Worm (Caenorhabditis elegans) whole organism, late embryonic: ENCODE results near the gene F13H8.3.

ENCODE experiments used
- C38D4.7 ChIP-seq: fragments of 200-800 bp; sonication (Bioruptor generic); optimal IDR thresholded peaks from 2 replicates; lab custom pipeline; 2018; ENCODE audit warnings: mild to moderate bottlenecking, missing genetic modification characterization, moderate library complexity, missing compliant biosample characterization
- K02D7.2 ChIP-seq: sonication (generic microtip); optimal IDR thresholded peaks from 2 replicates; lab custom pipeline; 2017; ENCODE audit warnings: mild to moderate bottlenecking, missing genetic modification characterization, missing compliant biosample characterization
- K09A11.1 ChIP-seq: sonication (generic microtip); optimal IDR thresholded peaks from 2 replicates; lab custom pipeline; 2017; ENCODE audit warnings: antibody characterized with exemption, mild to moderate bottlenecking, missing genetic modification characterization, missing compliant biosample characterization; ENCODE audit not compliant: insufficient read depth
- ceh-14 ChIP-seq: sonication (generic microtip); optimal IDR thresholded peaks from 2 replicates; lab custom pipeline; 2016; ENCODE audit warnings: missing genotype, missing genetic modification characterization, missing compliant biosample characterization
- ceh-19 ChIP-seq: fragments of 200-800 bp; sonication (Bioruptor generic); optimal IDR thresholded peaks from 2 replicates; lab custom pipeline; 2018; ENCODE audit warnings: mild to moderate bottlenecking, missing genetic modification characterization, missing compliant biosample characterization
- ceh-2 ChIP-seq: sonication (generic microtip); optimal IDR thresholded peaks from 2 replicates; lab custom pipeline; 2016; ENCODE audit warnings: missing genotype, missing genetic modification characterization, missing compliant biosample characterization
- ceh-22 ChIP-seq: sonication (generic microtip); optimal IDR thresholded peaks from 2 replicates; lab custom pipeline; 2017; ENCODE audit warnings: missing biosample characterization, missing genetic modification characterization
- ceh-30 ChIP-seq: fragments of 150-350 bp; optimal IDR thresholded peaks from 2 replicates; lab custom pipeline; 2014; ENCODE audit warnings: missing biosample characterization, missing genetic modification characterization
- ceh-34 ChIP-seq: sonication (generic microtip); optimal IDR thresholded peaks from 2 replicates; lab custom pipeline; 2016; ENCODE audit warnings: mild to moderate bottlenecking, missing genetic modification characterization, missing compliant biosample characterization
- ceh-9 ChIP-seq: sonication (generic microtip); optimal IDR thresholded peaks from 2 replicates; lab custom pipeline; 2016; ENCODE audit warnings: mild to moderate bottlenecking, missing genetic modification characterization, inconsistent platforms, missing compliant biosample characterization
- dmd-4 ChIP-seq: sonication (generic microtip); optimal IDR thresholded peaks from 2 replicates; lab custom pipeline; 2016; ENCODE audit warnings: borderline replicate concordance, missing genetic modification characterization, missing compliant biosample characterization
- dve-1 ChIP-seq: sonication (generic microtip); optimal IDR thresholded peaks from 2 replicates; lab custom pipeline; 2017; ENCODE audit warnings: antibody characterized with exemption, mild to moderate bottlenecking, missing genetic modification characterization, missing compliant biosample characterization
- elt-2 ChIP-seq: sonication (generic microtip); optimal IDR thresholded peaks from 2 replicates; lab custom pipeline; 2016; ENCODE audit warnings: missing genetic modification reagents, missing genetic modification characterization, missing compliant biosample characterization
- eyg-1 ChIP-seq: sonication (generic microtip); optimal IDR thresholded peaks from 2 replicates; lab custom pipeline; 2016; ENCODE audit warnings: missing genotype, missing genetic modification characterization, missing compliant biosample characterization
- fkh-6 ChIP-seq: sonication (generic microtip); optimal IDR thresholded peaks from 2 replicates; lab custom pipeline; 2016; ENCODE audit warnings: missing genetic modification characterization, missing compliant biosample characterization
- gmeb-2 ChIP-seq: sonication (generic microtip); optimal IDR thresholded peaks from 2 replicates; lab custom pipeline; 2016; ENCODE audit warnings: missing genetic modification characterization, inconsistent platforms, missing compliant biosample characterization
- hlh-15 ChIP-seq: sonication (generic microtip); optimal IDR thresholded peaks from 2 replicates; lab custom pipeline; 2016; ENCODE audit warnings: missing genetic modification characterization, missing compliant biosample characterization
- hlh-30 ChIP-seq: sonication (generic microtip); optimal IDR thresholded peaks from 2 replicates; lab custom pipeline; 2017; ENCODE audit warnings: antibody characterized with exemption, missing genetic modification characterization, missing compliant biosample characterization; ENCODE audit not compliant: insufficient read depth
- lim-6 ChIP-seq: sonication (generic microtip); optimal IDR thresholded peaks from 2 replicates; lab custom pipeline; 2016; ENCODE audit warnings: missing genetic modification characterization, missing compliant biosample characterization
- lin-11 ChIP-seq: fragments of 200-800 bp; sonication (Bioruptor generic); optimal IDR thresholded peaks from 2 replicates; lab custom pipeline; 2018; ENCODE audit warnings: mild to moderate bottlenecking, missing genetic modification characterization, missing compliant biosample characterization
- madf-2 ChIP-seq: sonication (generic microtip); optimal IDR thresholded peaks from 2 replicates; lab custom pipeline; 2017; ENCODE audit warnings: missing genetic modification characterization, missing compliant biosample characterization
- nhr-11 ChIP-seq: fragments of 150-350 bp; optimal IDR thresholded peaks from 2 replicates; lab custom pipeline; 2014; ENCODE audit warnings: missing biosample characterization, missing genetic modification characterization
- nhr-232 ChIP-seq: sonication (generic microtip); optimal IDR thresholded peaks from 2 replicates; lab custom pipeline; 2016; ENCODE audit warnings: missing genetic modification characterization, missing compliant biosample characterization
- pag-3 ChIP-seq: sonication (generic microtip); optimal IDR thresholded peaks from 2 replicates; lab custom pipeline; 2016; ENCODE audit warnings: missing compliant biosample characterization, missing genetic modification characterization, borderline replicate concordance
- pha-4 ChIP-seq: fragments of 150-350 bp; optimal IDR thresholded peaks from 2 replicates; lab custom pipeline; 2018; ENCODE audit warnings: missing biosample characterization, missing genetic modification reagents, missing genetic modification characterization
- pqm-1 ChIP-seq: sonication (generic microtip); optimal IDR thresholded peaks from 2 replicates; lab custom pipeline; 2016; ENCODE audit warnings: missing genetic modification characterization, missing compliant biosample characterization
- pros-1 ChIP-seq: fragments of 150-350 bp; optimal IDR thresholded peaks from 2 replicates; lab custom pipeline; 2014; ENCODE audit warnings: missing biosample characterization, missing genetic modification reagents, missing genetic modification characterization
- sox-4 ChIP-seq: sonication (generic microtip); optimal IDR thresholded peaks from 2 replicates; lab custom pipeline; 2017; ENCODE audit warnings: mild to moderate bottlenecking, missing genetic modification characterization, inconsistent platforms, missing compliant biosample characterization
- syd-9 ChIP-seq: sonication (generic microtip); optimal IDR thresholded peaks from 2 replicates; lab custom pipeline; 2016; ENCODE audit warnings: mild to moderate bottlenecking, missing genetic modification characterization, moderate library complexity, missing compliant biosample characterization
- tbx-2 ChIP-seq: sonication (generic microtip); optimal IDR thresholded peaks from 2 replicates; lab custom pipeline; 2016; ENCODE audit warnings: missing genetic modification characterization, missing compliant biosample characterization
- tbx-7 ChIP-seq: sonication (generic microtip); optimal IDR thresholded peaks from 2 replicates; lab custom pipeline; 2016; ENCODE audit warnings: missing genotype, missing genetic modification characterization, missing compliant biosample characterization
- ttx-3 ChIP-seq: sonication (generic microtip); optimal IDR thresholded peaks from 2 replicates; lab custom pipeline; 2016; ENCODE audit warnings: missing genetic modification reagents, missing genetic modification characterization, missing compliant biosample characterization
- unc-3 ChIP-seq, 2 experiments: fragments of 200-800 bp in 1 of 2; sonication (Bioruptor generic) in 1 of 2; sonication (generic microtip) in 1 of 2; conservative IDR thresholded peaks in 1 of 2; optimal IDR thresholded peaks in 1 of 2; 2 replicates each; pipeline versions ENCODE4 v1.3.6 to Lab custom; 2016 to 2022; ENCODE audit warnings: missing compliant biosample characterization in 2 of 2, missing genetic modification characterization in 2 of 2, missing genetic modification reagents in 1 of 2
- unc-42 ChIP-seq: sonication (generic microtip); optimal IDR thresholded peaks from 2 replicates; lab custom pipeline; 2016; ENCODE audit warnings: missing genotype, missing genetic modification characterization, missing compliant biosample characterization
- unc-55 ChIP-seq: sonication (generic microtip); optimal IDR thresholded peaks from 2 replicates; lab custom pipeline; 2017; ENCODE audit warnings: missing biosample characterization, missing genetic modification reagents, missing genetic modification characterization
- unc-86 ChIP-seq: sonication (generic microtip); optimal IDR thresholded peaks from 2 replicates; lab custom pipeline; 2016; ENCODE audit warnings: missing genetic modification characterization, missing compliant biosample characterization
- zip-5 ChIP-seq: sonication (generic microtip); optimal IDR thresholded peaks from 2 replicates; lab custom pipeline; 2016; ENCODE audit warnings: missing genetic modification characterization, missing compliant biosample characterization
- ztf-16 ChIP-seq: sonication (generic microtip); optimal IDR thresholded peaks from 2 replicates; lab custom pipeline; 2017; ENCODE audit warnings: missing genetic modification characterization, missing compliant biosample characterization

The F13H8.3 gene

DNA sequence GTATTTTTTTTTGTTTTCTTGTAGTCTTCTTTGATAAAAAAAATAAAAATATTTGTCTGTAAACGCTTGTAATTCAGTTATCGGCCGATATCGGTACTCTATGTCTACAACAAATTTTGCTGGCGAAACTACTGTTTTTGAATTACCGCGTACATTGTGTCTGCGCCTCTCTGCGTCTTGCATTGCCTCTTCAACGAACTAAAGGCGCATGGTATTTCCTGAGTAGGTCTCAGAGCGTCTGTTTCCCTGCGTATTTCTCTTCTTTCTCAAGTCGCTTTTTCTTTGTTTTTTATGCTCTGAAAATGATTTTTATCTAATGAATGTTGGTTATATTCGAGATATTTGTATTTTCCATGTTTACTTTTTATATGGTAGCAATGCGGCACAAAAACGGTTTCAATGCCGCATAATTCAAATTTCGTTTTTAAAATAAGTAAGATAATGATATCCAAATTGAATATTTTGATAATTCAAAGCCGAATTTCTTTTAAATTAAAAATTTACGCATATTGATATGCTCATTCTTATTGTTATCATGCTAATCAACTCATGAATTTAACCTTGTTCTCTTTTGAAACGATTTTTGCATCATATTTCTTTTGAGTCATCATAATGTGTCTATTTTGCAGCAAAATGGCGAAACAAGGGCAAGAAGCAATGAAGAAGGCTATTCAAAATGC lies 12.9 kb upstream of the F13H8.3 start, which contains the start of gene phb-2 (continued):
- TF ChIP-seq tbx-7 (tag; lab: Kevin White, UChicago) (no peak), nhr-11 (tag; lab: Kevin White, UChicago) (no peak), madf-2 (no peak), ceh-30 (no peak), pag-3 (tag; lab: Kevin White, UChicago) (no peak), tbx-2 (tag; lab: Kevin White, UChicago) (peak; percentile 31), sox-4 (tag; lab: Kevin White, UChicago) (no peak), ceh-19 (GFP tag; lab: Kevin White, UChicago) (no peak), fkh-6 (no peak), unc-3 (GFP tag; conservative IDR thresholded peaks at IDR 0.05; lab: Robert Waterston, UW) (no peak), unc-3 (tag; optimal IDR thresholded peaks at IDR 0.05; lab: Kevin White, UChicago) (no peak), eyg-1 (tag; lab: Kevin White, UChicago) (no peak), ceh-14 (tag; lab: Kevin White, UChicago) (no peak), ceh-22 (tag; lab: Kevin White, UChicago) (no peak), zip-5 (tag; lab: Kevin White, UChicago) (no peak), pha-4 (tag; lab: Kevin White, UChicago) (no peak), dmd-4 (tag; lab: Kevin White, UChicago) (no peak), syd-9 (tag; lab: Kevin White, UChicago) (no peak), ztf-16 (tag; lab: Kevin White, UChicago) (no peak), pqm-1 (tag; lab: Kevin White, UChicago) (no peak), hlh-15 (tag; lab: Kevin White, UChicago) (no peak), unc-86 (no peak), ttx-3 (no peak), unc-55 (GFP tag; lab: Kevin White, UChicago) (no peak), nhr-232 (tag; lab: Kevin White, UChicago) (no peak), lin-11 (tag; lab: Kevin White, UChicago) (no peak), K09A11.1 (tag; lab: Kevin White, UChicago) (peak; percentile 9), ceh-2 (tag; lab: Kevin White, UChicago) (no peak), unc-42 (peak; percentile 14), dve-1 (tag; lab: Kevin White, UChicago) (peak; percentile 68), ceh-9 (tag; lab: Kevin White, UChicago) (no peak), pros-1 (tag; lab: Kevin White, UChicago) (peak; percentile 33)
- TF ChIP-seq, all 69 proteins: peak for 15

DNA sequence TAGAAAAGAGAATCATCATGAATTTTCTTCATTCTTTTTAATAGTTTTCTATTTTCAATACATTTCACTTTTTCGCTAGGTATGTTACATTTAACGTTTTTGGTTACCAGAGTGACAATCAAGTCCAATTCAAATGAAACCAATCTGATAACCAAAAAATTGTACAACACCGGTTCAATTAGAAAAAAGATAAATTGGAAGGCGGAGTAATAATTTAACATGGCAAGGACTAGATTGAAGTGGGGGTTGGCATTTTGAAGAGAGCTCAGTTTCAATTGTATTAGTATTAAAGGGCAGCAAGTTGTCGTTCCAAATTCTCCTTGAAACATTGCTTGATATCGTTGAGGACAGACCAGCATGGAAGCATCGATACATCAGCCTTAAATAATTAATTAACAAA lies 11.1 kb upstream of the F13H8.3 start:
- TF ChIP-seq K09A11.1 (tag; lab: Kevin White, UChicago) (no peak), hlh-15 (tag; lab: Kevin White, UChicago) (no peak), dmd-4 (tag; lab: Kevin White, UChicago) (no peak), madf-2 (no peak), unc-3 (GFP tag; conservative IDR thresholded peaks at IDR 0.05; lab: Robert Waterston, UW) (no peak), unc-3 (tag; optimal IDR thresholded peaks at IDR 0.05; lab: Kevin White, UChicago) (no peak), ztf-16 (tag; lab: Kevin White, UChicago) (no peak), C38D4.7 (GFP tag; lab: Kevin White, UChicago) (no peak), lim-6 (tag; lab: Kevin White, UChicago) (no peak), eyg-1 (tag; lab: Kevin White, UChicago) (no peak), elt-2 (tag; lab: Kevin White, UChicago) (no peak), ceh-34 (tag; lab: Kevin White, UChicago) (no peak), K02D7.2 (tag; lab: Kevin White, UChicago) (no peak), ceh-19 (GFP tag; lab: Kevin White, UChicago) (no peak), ceh-22 (tag; lab: Kevin White, UChicago) (no peak), gmeb-2 (tag; lab: Kevin White, UChicago) (no peak), hlh-30 (tag; lab: Kevin White, UChicago) (no peak), ceh-14 (tag; lab: Kevin White, UChicago) (no peak)
